Worm (Caenorhabditis elegans) whole organism, young adult: Measurements from ENCODE around the gene F57A10.2.

Experiments
- F57A8.1 ChIP-seq: fragments of 200-800 bp; sonication (Bioruptor generic); optimal IDR thresholded peaks from 2 replicates; lab custom pipeline; 2018; ENCODE audit warnings: mild to moderate bottlenecking, missing genetic modification characterization, moderate library complexity, missing compliant biosample characterization
- K12H6.12 ChIP-seq: fragments of 200-800 bp; sonication (Bioruptor generic); optimal IDR thresholded peaks from 2 replicates; lab custom pipeline; 2018; ENCODE audit warnings: mild to moderate bottlenecking, missing genetic modification characterization, missing compliant biosample characterization
- ceh-40 ChIP-seq: fragments of 200-800 bp; sonication (Bioruptor generic); IDR thresholded peaks from 2 replicates; pipeline ENCODE4 v1.3.6; 2022; ENCODE audit warnings: missing genetic modification characterization, missing compliant biosample characterization
- egl-44 ChIP-seq: fragments of 200-800 bp; sonication (Bioruptor generic); IDR thresholded peaks from 2 replicates; pipeline ENCODE4 v1.3.6; 2022; ENCODE audit warnings: missing genetic modification reagents, missing genetic modification characterization, missing compliant biosample characterization
- egrh-3 ChIP-seq: fragments of 200-800 bp; sonication (Bioruptor generic); IDR thresholded peaks from 2 replicates; pipeline ENCODE4 v1.3.6; 2022; ENCODE audit warnings: missing genetic modification reagents, missing genetic modification characterization, missing compliant biosample characterization
- hmg-1.2 ChIP-seq: fragments of 200-800 bp; sonication (Bioruptor generic); IDR thresholded peaks from 2 replicates; pipeline ENCODE4 v1.3.6; 2022; ENCODE audit warnings: missing genetic modification reagents, missing genetic modification characterization, missing compliant biosample characterization
- lin-35 ChIP-seq, 3 experiments: fragments of 150-350 bp in 2 of 3; sonication (generic microtip) in 1 of 3; optimal IDR thresholded peaks; 2 replicates each; lab custom pipeline; 2014 to 2018; ENCODE audit warnings: missing biosample characterization in 3 of 3, missing genetic modification characterization in 3 of 3, missing genetic modification reagents in 3 of 3
- lin-54 ChIP-seq: fragments of 200-800 bp; sonication (Bioruptor generic); optimal IDR thresholded peaks from 2 replicates; lab custom pipeline; 2018; ENCODE audit warnings: mild to moderate bottlenecking, missing genetic modification characterization, missing compliant biosample characterization
- lir-1 ChIP-seq: fragments of 200-800 bp; sonication (Bioruptor generic); conservative IDR thresholded peaks from 2 replicates; pipeline ENCODE4 v1.3.6; 2022; ENCODE audit warnings: missing genetic modification reagents, missing genetic modification characterization, missing compliant biosample characterization
- nhr-80 ChIP-seq: sonication (generic microtip); optimal IDR thresholded peaks from 2 replicates; lab custom pipeline; 2016; ENCODE audit warnings: missing genetic modification characterization, missing compliant biosample characterization
- pha-4 ChIP-seq: fragments of 150-350 bp; sonication (generic microtip); optimal IDR thresholded peaks from 2 replicates; lab custom pipeline; 2014; ENCODE audit warnings: missing biosample characterization, missing genetic modification reagents, missing genetic modification characterization
- unc-62 ChIP-seq: fragments of 150-350 bp; optimal IDR thresholded peaks from 2 replicates; lab custom pipeline; 2014; ENCODE audit warnings: missing biosample characterization, missing genetic modification reagents, missing genetic modification characterization

ce11 chrV:15773141-15773540, 6.8 kb downstream of the F57A10.2 start, which contains the start of gene nhr-60:
- TF ChIP-seq egrh-3 (no peak), lin-54 (GFP tag; lab: Kevin White, UChicago) (no peak), nhr-80 (no peak), F57A8.1 (GFP tag; lab: Kevin White, UChicago) (no peak), lin-35 (GFP tag; optimal IDR thresholded peaks at IDR 0.05; lab: Kevin White, UChicago) (no peak), ceh-40 (no peak), unc-62 (GFP tag; lab: Kevin White, UChicago) (no peak), pha-4 (tag; lab: Kevin White, UChicago) (no peak), K12H6.12 (no peak), egl-44 (GFP tag; lab: Robert Waterston, UW) (no peak), lir-1 (no peak), hmg-1.2 (no peak)
